Fruit fly (Drosophila melanogaster) whole organism, embryonic: ENCODE data around the gene Ugt35A1.

Experiments
- Bgb ChIP-seq: fragments of 200-800 bp; sonication (Bioruptor generic); IDR thresholded peaks from 2 replicates; pipeline ENCODE4 v1.3.6; 2022; ENCODE audit warnings: missing biosample characterization, missing genetic modification characterization; ENCODE audit not compliant: partially characterized antibody
- CG10543 ChIP-seq: fragments of 200-800 bp; sonication (Bioruptor generic); optimal IDR thresholded peaks from 3 replicates; lab custom pipeline; 2017; ENCODE audit warnings: missing biosample characterization, mild to moderate bottlenecking, missing genetic modification characterization, moderate library complexity
- CG12236 ChIP-seq: fragments of 200-800 bp; sonication (Bioruptor generic); optimal IDR thresholded peaks from 2 replicates; lab custom pipeline; 2016; ENCODE audit warnings: missing biosample characterization, missing genetic modification characterization
- CG14710 ChIP-seq: fragments of 200-800 bp; sonication (Bioruptor generic); optimal IDR thresholded peaks from 3 replicates; lab custom pipeline; 2019; ENCODE audit warnings: missing biosample characterization, mild to moderate bottlenecking, missing genetic modification characterization, moderate library complexity
- CG15479 ChIP-seq: fragments of 200-800 bp; sonication (Bioruptor generic); optimal IDR thresholded peaks from 3 replicates; lab custom pipeline; 2019; ENCODE audit warnings: missing biosample characterization, mild to moderate bottlenecking, missing genetic modification characterization, moderate library complexity
- CG15696 ChIP-seq: fragments of 200-800 bp; sonication (Bioruptor generic); optimal IDR thresholded peaks from 2 replicates; lab custom pipeline; 2019; ENCODE audit warnings: missing biosample characterization, mild to moderate bottlenecking, missing genetic modification characterization, moderate library complexity
- CG16779 ChIP-seq: fragments of 200-800 bp; sonication (Bioruptor generic); IDR thresholded peaks from 2 replicates; pipeline ENCODE4 v1.3.6; 2022; ENCODE audit warnings: missing biosample characterization, missing genetic modification characterization
- CG2875 ChIP-seq: fragments of 200-800 bp; sonication (Bioruptor generic); optimal IDR thresholded peaks from 2 replicates; lab custom pipeline; 2017; ENCODE audit warnings: missing biosample characterization, mild to moderate bottlenecking, missing genetic modification characterization, missing genetic modification reagents
- CG34376 ChIP-seq: fragments of 200-800 bp; sonication (Bioruptor generic); optimal IDR thresholded peaks from 2 replicates; lab custom pipeline; 2018; ENCODE audit warnings: missing biosample characterization, mild to moderate bottlenecking, missing genetic modification characterization
- CG3995 ChIP-seq: fragments of 200-800 bp; sonication (Bioruptor generic); optimal IDR thresholded peaks from 3 replicates; lab custom pipeline; 2016; ENCODE audit warnings: missing biosample characterization, missing genetic modification characterization
- CG6689 ChIP-seq: fragments of 200-800 bp; sonication (Bioruptor generic); IDR thresholded peaks from 2 replicates; pipeline ENCODE4 v1.3.6; 2022; ENCODE audit warnings: missing biosample characterization, missing genetic modification characterization
- CG7963 ChIP-seq: fragments of 200-800 bp; sonication (Bioruptor generic); IDR thresholded peaks from 3 replicates; pipeline ENCODE4 v1.3.6; 2022; ENCODE audit warnings: missing biosample characterization, missing genetic modification characterization; ENCODE audit not compliant: partially characterized antibody
- D ChIP-seq, 2 experiments: fragments of 200-800 bp in 1 of 2; fragments of >200 bp in 1 of 2; sonication (Bioruptor generic) in 1 of 2; optimal IDR thresholded peaks; 2 replicates in 1 of 2; 3 replicates in 1 of 2; lab custom pipeline; 2017; ENCODE audit warnings: mild to moderate bottlenecking in 1 of 2, missing biosample characterization in 1 of 2, missing genetic modification characterization in 1 of 2, missing genetic modification reagents in 1 of 2
- Dek ChIP-seq: fragments of 200-800 bp; sonication (Bioruptor generic); optimal IDR thresholded peaks from 3 replicates; lab custom pipeline; 2019; ENCODE audit warnings: missing biosample characterization, mild to moderate bottlenecking, missing genetic modification characterization, moderate library complexity
- Dll ChIP-seq: fragments of 200-800 bp; sonication (Bioruptor generic); IDR thresholded peaks from 4 replicates; pipeline ENCODE4 v1.3.6; 2022; ENCODE audit warnings: missing biosample characterization, missing genetic modification characterization; ENCODE audit not compliant: partially characterized antibody
- Ets65A ChIP-seq: fragments of 200-800 bp; sonication (Bioruptor generic); peaks from one replicate; lab custom pipeline; 2016; ENCODE audit warnings: missing biosample characterization, missing genetic modification characterization
- Gsc ChIP-seq: fragments of 200-800 bp; sonication (Bioruptor generic); IDR thresholded peaks from 2 replicates; pipeline ENCODE4 v1.3.6; 2022; ENCODE audit warnings: missing biosample characterization, missing genetic modification characterization
- Hmx ChIP-seq: fragments of 200-800 bp; sonication (Bioruptor generic); optimal IDR thresholded peaks from 2 replicates; lab custom pipeline; 2016; ENCODE audit warnings: missing biosample characterization, missing genetic modification characterization
- Hr3 ChIP-seq: fragments of 200-800 bp; sonication (Bioruptor generic); optimal IDR thresholded peaks from 3 replicates; lab custom pipeline; 2016; ENCODE audit warnings: missing biosample characterization, missing genetic modification characterization
- Hr78 ChIP-seq, 2 experiments: fragments of 200-800 bp in 1 of 2; fragments of >200 bp in 1 of 2; sonication (Bioruptor generic) in 1 of 2; optimal IDR thresholded peaks; 2 replicates each; lab custom pipeline; 2017 to 2019; ENCODE audit warnings: missing biosample characterization in 2 of 2, missing genetic modification characterization in 2 of 2, mild to moderate bottlenecking in 1 of 2, moderate library complexity in 1 of 2
- Nf-YA ChIP-seq: fragments of 200-800 bp; sonication (Bioruptor generic); IDR thresholded peaks from 2 replicates; pipeline ENCODE4 v1.3.6; 2022; ENCODE audit warnings: missing biosample characterization, missing genetic modification characterization
- PHDP ChIP-seq: fragments of 200-800 bp; sonication (Bioruptor generic); optimal IDR thresholded peaks from 3 replicates; lab custom pipeline; 2018; ENCODE audit warnings: missing biosample characterization, mild to moderate bottlenecking, missing genetic modification characterization, moderate library complexity
- Ptx1 ChIP-seq: fragments of 200-800 bp; sonication (Bioruptor generic); IDR thresholded peaks from 2 replicates; pipeline ENCODE4 v1.3.6; 2022; ENCODE audit warnings: missing biosample characterization, missing genetic modification characterization
- Trl ChIP-seq, 3 experiments: fragments of >200 bp in 2 of 3; fragments of 200-800 bp in 1 of 3; sonication (Bioruptor generic) in 1 of 3; optimal IDR thresholded peaks; 2 replicates in 1 of 3; 3 replicates in 2 of 3; lab custom pipeline; 2016 to 2017; ENCODE audit warnings: missing biosample characterization in 1 of 3, missing genetic modification characterization in 1 of 3
- Vsx1 ChIP-seq: fragments of 200-800 bp; sonication (Bioruptor generic); optimal IDR thresholded peaks from 2 replicates; lab custom pipeline; 2017; ENCODE audit warnings: missing biosample characterization, mild to moderate bottlenecking, missing genetic modification characterization, missing genetic modification reagents
- ab ChIP-seq: fragments of 200-800 bp; sonication (Bioruptor generic); optimal IDR thresholded peaks from 2 replicates; lab custom pipeline; 2016; ENCODE audit warnings: missing biosample characterization, missing genetic modification characterization
- ase ChIP-seq: fragments of 200-800 bp; sonication (Bioruptor generic); IDR thresholded peaks from 3 replicates; pipeline ENCODE4 v1.3.6; 2022; ENCODE audit warnings: missing biosample characterization, missing genetic modification characterization
- cad ChIP-seq: fragments of >200 bp; optimal IDR thresholded peaks from 2 replicates; lab custom pipeline; 2017; ENCODE audit warnings: missing biosample characterization, missing genetic modification characterization
- exex ChIP-seq: fragments of 200-800 bp; sonication (Bioruptor generic); optimal IDR thresholded peaks from 4 replicates; lab custom pipeline; 2018; ENCODE audit warnings: missing biosample characterization, mild to moderate bottlenecking, missing genetic modification characterization, moderate library complexity
- grn ChIP-seq: fragments of 200-800 bp; sonication (Bioruptor generic); optimal IDR thresholded peaks from 3 replicates; lab custom pipeline; 2017; ENCODE audit warnings: missing biosample characterization, missing genetic modification characterization
- gsb ChIP-seq: fragments of 200-800 bp; sonication (Bioruptor generic); IDR thresholded peaks from 2 replicates; pipeline ENCODE4 v1.3.6; 2022; ENCODE audit warnings: missing biosample characterization, missing genetic modification characterization
- klu ChIP-seq: fragments of 200-800 bp; sonication (Bioruptor generic); IDR thresholded peaks from 2 replicates; pipeline ENCODE4 v1.3.6; 2022; ENCODE audit warnings: missing biosample characterization, missing genetic modification characterization
- maf-S ChIP-seq: fragments of 200-800 bp; sonication (Bioruptor generic); optimal IDR thresholded peaks from 2 replicates; lab custom pipeline; 2016; ENCODE audit warnings: missing biosample characterization, missing genetic modification characterization
- nom ChIP-seq: fragments of 200-800 bp; sonication (Bioruptor generic); optimal IDR thresholded peaks from 2 replicates; lab custom pipeline; 2017; ENCODE audit warnings: missing biosample characterization, missing genetic modification characterization, mild to moderate bottlenecking, moderate library complexity, missing genetic modification reagents
- otp ChIP-seq: fragments of 200-800 bp; sonication (Bioruptor generic); IDR thresholded peaks from 3 replicates; pipeline ENCODE4, ENCODE4 v1.3.6; 2022; ENCODE audit warnings: missing biosample characterization, missing genetic modification characterization
- peb ChIP-seq: fragments of 200-800 bp; sonication (Bioruptor generic); IDR thresholded peaks from 2 replicates; pipeline ENCODE4 v1.3.6; 2022; ENCODE audit warnings: missing biosample characterization, missing genetic modification characterization
- pzg ChIP-seq: fragments of 200-800 bp; sonication (Bioruptor generic); optimal IDR thresholded peaks from 3 replicates; lab custom pipeline; 2018; ENCODE audit warnings: missing biosample characterization, mild to moderate bottlenecking, missing genetic modification characterization, moderate library complexity
- sens ChIP-seq: fragments of 200-800 bp; sonication (Bioruptor generic); peaks from one replicate; lab custom pipeline; 2016; ENCODE audit warnings: missing biosample characterization, missing genetic modification characterization
- seq ChIP-seq: fragments of 200-800 bp; sonication (Bioruptor generic); IDR thresholded peaks from 2 replicates; pipeline ENCODE4 v1.3.6; 2022; ENCODE audit warnings: missing biosample characterization, missing genetic modification characterization
- slou ChIP-seq: fragments of 200-800 bp; sonication (Bioruptor generic); optimal IDR thresholded peaks from 3 replicates; lab custom pipeline; 2016; ENCODE audit warnings: missing biosample characterization, missing genetic modification characterization
- stwl ChIP-seq: fragments of 200-800 bp; sonication (Bioruptor generic); optimal IDR thresholded peaks from 3 replicates; lab custom pipeline; 2018; ENCODE audit warnings: missing biosample characterization, mild to moderate bottlenecking, missing genetic modification characterization, moderate library complexity
- wek ChIP-seq: fragments of 200-800 bp; sonication (Bioruptor generic); optimal IDR thresholded peaks from 3 replicates; lab custom pipeline; 2018; ENCODE audit warnings: missing biosample characterization, mild to moderate bottlenecking, missing genetic modification characterization, moderate library complexity

The Ugt35A1 gene

DNA sequence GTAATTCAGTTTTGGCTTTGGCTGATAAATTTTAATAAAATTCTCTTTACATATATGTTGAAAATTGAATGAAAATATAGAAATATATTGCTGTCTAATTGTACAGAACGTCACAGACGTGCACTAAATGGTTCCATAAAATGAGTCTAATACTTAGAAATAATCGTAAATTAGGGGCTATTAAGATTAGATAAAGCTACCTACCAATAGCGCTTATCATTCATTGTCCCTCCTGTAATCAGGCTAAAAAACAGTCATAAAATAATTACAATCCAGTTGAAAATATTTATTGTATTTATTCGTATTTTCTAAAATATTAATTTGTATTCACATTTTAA, 674 bp upstream of the Ugt35A1 start (continued):
- TF ChIP-seq wek (GFP tag; lab: Kevin White, UChicago): no peak
- no peak for TF ChIP-seq CG15479
- TF ChIP-seq CG7963: no peak
- TF ChIP-seq Trl (optimal IDR thresholded peaks at IDR 0.05; lab: Kevin White, UChicago): peak in 1 of 2 experiments; percentile 23
- no peak for TF ChIP-seq Trl (GFP tag; optimal IDR thresholded peaks at IDR 0.05; lab: Kevin White, UChicago)
- TF ChIP-seq grn: peak; percentile 29
- peak; percentile 62 for TF ChIP-seq PHDP (tag; lab: Kevin White, UChicago)
- TF ChIP-seq CG6689 (GFP tag; lab: Robert Waterston, UW): no peak
- no peak for TF ChIP-seq ab (GFP tag; lab: Kevin White, UChicago)
- no peak for TF ChIP-seq D (optimal IDR thresholded peaks at IDR 0.05; lab: Kevin White, UChicago)
- TF ChIP-seq D (GFP tag; optimal IDR thresholded peaks at IDR 0.05; lab: Kevin White, UChicago): no peak
- peak; percentile 72 for TF ChIP-seq Vsx1 (GFP tag; lab: Kevin White, UChicago)

dm6 chr3R:11170146-11170545, 2.3 kb downstream of the Ugt35A1 start, which contains the start of gene Ugt35B1:
TSS of gene Ugt35B1 (minus strand) at chr3R:11170246.
- TF ChIP-seq sens (no peak), klu (GFP tag; lab: Robert Waterston, UW) (no peak), nom (no peak), Nf-YA (no peak), stwl (tag; lab: Kevin White, UChicago) (no peak), cad (GFP tag; lab: Kevin White, UChicago) (no peak), Dek (tag; lab: Kevin White, UChicago) (no peak), otp (GFP tag; lab: Robert Waterston, UW) (no peak), CG2875 (GFP tag; lab: Kevin White, UChicago) (no peak), peb (GFP tag; lab: Robert Waterston, UW) (no peak), CG15696 (tag; lab: Kevin White, UChicago) (no peak), slou (GFP tag; lab: Kevin White, UChicago) (no peak), maf-S (GFP tag; lab: Kevin White, UChicago) (no peak), CG10543 (GFP tag; lab: Kevin White, UChicago) (no peak), Hr3 (GFP tag; lab: Kevin White, UChicago) (no peak), Ptx1 (GFP tag; lab: Robert Waterston, UW) (no peak)
- TF ChIP-seq, all 482 proteins: peak for 0

DNA sequence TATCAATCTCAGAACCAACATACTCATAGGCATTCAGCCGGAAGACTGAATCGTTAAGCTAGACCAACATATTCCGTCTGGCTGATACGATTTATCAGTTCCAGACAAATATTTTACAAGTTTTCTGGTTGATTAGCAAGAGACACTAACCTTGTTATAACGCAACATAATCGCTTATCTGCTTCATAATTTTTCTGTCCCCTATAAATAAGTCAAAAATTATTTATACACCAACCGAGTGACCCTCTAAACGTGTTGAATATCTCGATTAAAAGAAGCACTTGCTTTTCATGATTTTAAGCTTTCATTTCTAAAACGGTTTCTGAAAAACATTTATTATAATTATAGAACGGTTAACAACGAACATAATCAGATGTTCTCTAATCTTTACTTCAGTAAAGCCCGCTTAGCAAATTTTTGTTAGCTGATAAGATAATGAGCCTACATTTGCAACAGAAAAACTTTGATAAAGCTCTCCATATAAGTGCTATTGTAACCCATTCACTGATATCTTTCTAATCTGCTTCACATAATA, 4.5 kb downstream of the Ugt35A1 start, which contains the start of gene Ugt35E2:
Gene Ugt35E2, minus strand, starts transcription at position 51 of the 535 bp plus-strand sequence.
- TF ChIP-seq CG34376 (peak; percentile 39), CG16779 (no peak), gsb (GFP tag; lab: Robert Waterston, UW) (no peak), Ets65A (GFP tag; lab: Kevin White, UChicago) (peak; percentile 34), exex (tag; lab: Kevin White, UChicago) (peak; percentile 91)
- TF ChIP-seq, all 482 proteins: peak for 3

dm6 chr3R:11165974-11166373, 6.5 kb downstream of the Ugt35A1 start, which contains the start of gene Ugt35E1:
TSS of gene Ugt35E1 (minus strand) at chr3R:11166074.
- TF ChIP-seq Hmx (GFP tag; lab: Kevin White, UChicago) (no peak), exex (tag; lab: Kevin White, UChicago) (peak; percentile 52), ase (GFP tag; lab: Robert Waterston, UW) (no peak)

DNA sequence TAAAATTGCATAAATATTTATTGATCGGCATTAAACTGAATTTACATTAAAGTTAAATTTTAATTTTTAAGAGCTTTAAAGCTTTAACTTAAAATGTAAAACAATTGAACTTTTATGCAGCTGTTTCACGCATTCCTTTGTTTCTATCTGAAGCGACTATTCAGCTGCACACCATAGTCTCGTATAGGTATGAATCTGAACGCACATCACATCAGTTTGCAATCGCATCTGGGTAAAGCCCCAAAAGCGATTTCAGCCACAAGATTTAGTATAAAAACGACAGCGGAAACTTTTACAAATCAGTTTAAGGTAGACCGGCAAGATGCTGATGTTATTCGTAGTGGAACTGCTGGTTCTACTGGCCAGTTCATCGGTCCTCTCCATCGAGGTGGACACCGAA, 11.6 kb downstream of the Ugt35A1 start, which contains the start of gene CG4757:
Gene CG4757, plus strand, starts transcription at position 301 of the 400 bp plus-strand sequence.
- TF ChIP-seq Bgb (GFP tag; lab: Robert Waterston, UW): no peak
- no peak for TF ChIP-seq Gsc
- TF ChIP-seq pzg (GFP tag; lab: Kevin White, UChicago): no peak
- TF ChIP-seq CG14710 (tag; lab: Kevin White, UChicago): no peak
- TF ChIP-seq Dll (GFP tag; lab: Robert Waterston, UW): no peak
- no peak for TF ChIP-seq CG12236 (GFP tag; lab: Kevin White, UChicago)
- no peak for TF ChIP-seq seq (GFP tag; lab: Robert Waterston, UW)
- no peak for TF ChIP-seq Hr78 (GFP tag; optimal IDR thresholded peaks at IDR 0.05; lab: Kevin White, UChicago)
- no peak for TF ChIP-seq CG3995
